Worm (Caenorhabditis elegans) whole organism, young adult: ENCODE results near the gene tbcb-1.

Experiments
- B0336.3 ChIP-seq: fragments of 200-800 bp; sonication (Bioruptor generic); IDR thresholded peaks from 2 replicates; pipeline ENCODE4 v1.3.6; 2022; ENCODE audit warnings: missing genetic modification characterization, missing compliant biosample characterization
- C06A6.2 ChIP-seq: fragments of 200-800 bp; sonication (Bioruptor generic); conservative IDR thresholded peaks from 2 replicates; pipeline ENCODE4 v1.3.6; 2022; ENCODE audit warnings: missing genetic modification characterization, missing compliant biosample characterization
- F37B4.10 ChIP-seq: fragments of 200-800 bp; sonication (Bioruptor generic); IDR thresholded peaks from 2 replicates; pipeline ENCODE4 v1.3.6; 2022; ENCODE audit warnings: missing genetic modification characterization, missing compliant biosample characterization
- F39B2.1 ChIP-seq: fragments of 200-800 bp; sonication (Bioruptor generic); IDR thresholded peaks from 2 replicates; pipeline ENCODE4 v1.3.6; 2022; ENCODE audit warnings: missing genetic modification reagents, missing genetic modification characterization, missing compliant biosample characterization
- F52B5.7 ChIP-seq: sonication (generic microtip); optimal IDR thresholded peaks from 2 replicates; lab custom pipeline; 2016; ENCODE audit warnings: mild to moderate bottlenecking, missing genetic modification characterization, missing compliant biosample characterization
- F57A8.1 ChIP-seq: fragments of 200-800 bp; sonication (Bioruptor generic); optimal IDR thresholded peaks from 2 replicates; lab custom pipeline; 2018; ENCODE audit warnings: mild to moderate bottlenecking, missing genetic modification characterization, moderate library complexity, missing compliant biosample characterization
- K12H6.12 ChIP-seq: fragments of 200-800 bp; sonication (Bioruptor generic); optimal IDR thresholded peaks from 2 replicates; lab custom pipeline; 2018; ENCODE audit warnings: mild to moderate bottlenecking, missing genetic modification characterization, missing compliant biosample characterization
- atf-7 ChIP-seq: sonication (generic microtip); optimal IDR thresholded peaks from 2 replicates; lab custom pipeline; 2017; ENCODE audit warnings: mild to moderate bottlenecking, missing genetic modification characterization, missing compliant biosample characterization
- attf-6 ChIP-seq: fragments of 200-800 bp; sonication (Bioruptor generic); IDR thresholded peaks from 2 replicates; pipeline ENCODE4 v1.3.6; 2022; ENCODE audit warnings: missing genetic modification reagents, missing genetic modification characterization, missing compliant biosample characterization
- bed-2 ChIP-seq: fragments of 200-800 bp; sonication (Bioruptor generic); IDR thresholded peaks from 2 replicates; pipeline ENCODE4 v1.3.6; 2022; ENCODE audit warnings: missing genetic modification reagents, missing genetic modification characterization, missing compliant biosample characterization
- dox-1 ChIP-seq: fragments of 200-800 bp; sonication (Bioruptor generic); IDR thresholded peaks from 2 replicates; pipeline ENCODE4 v1.3.6; 2022; ENCODE audit warnings: missing genetic modification reagents, missing genetic modification characterization, missing compliant biosample characterization
- dpff-1 ChIP-seq: sonication (generic microtip); optimal IDR thresholded peaks from 2 replicates; lab custom pipeline; 2017; ENCODE audit warnings: mild to moderate bottlenecking, missing genetic modification characterization, missing compliant biosample characterization
- egl-44 ChIP-seq: fragments of 200-800 bp; sonication (Bioruptor generic); IDR thresholded peaks from 2 replicates; pipeline ENCODE4 v1.3.6; 2022; ENCODE audit warnings: missing genetic modification reagents, missing genetic modification characterization, missing compliant biosample characterization
- ekl-4 ChIP-seq: fragments of 200-800 bp; sonication (Bioruptor generic); IDR thresholded peaks from 2 replicates; pipeline ENCODE4 v1.3.6; 2022; ENCODE audit warnings: missing genetic modification reagents, missing genetic modification characterization, missing compliant biosample characterization
- hlh-12 ChIP-seq: sonication (generic microtip); optimal IDR thresholded peaks from 2 replicates; lab custom pipeline; 2016; ENCODE audit warnings: missing genetic modification characterization, missing compliant biosample characterization
- hlh-26 ChIP-seq: fragments of 200-800 bp; sonication (Bioruptor generic); conservative IDR thresholded peaks from 2 replicates; pipeline ENCODE4 v1.3.6; 2022; ENCODE audit warnings: missing genetic modification reagents, missing genetic modification characterization, missing compliant biosample characterization
- hmg-1.2 ChIP-seq: fragments of 200-800 bp; sonication (Bioruptor generic); IDR thresholded peaks from 2 replicates; pipeline ENCODE4 v1.3.6; 2022; ENCODE audit warnings: missing genetic modification reagents, missing genetic modification characterization, missing compliant biosample characterization
- hsf-1 ChIP-seq: fragments of 200-800 bp; sonication (Bioruptor generic); IDR thresholded peaks from 2 replicates; pipeline ENCODE4 v1.3.6; 2022; ENCODE audit warnings: missing genetic modification reagents, missing genetic modification characterization, missing compliant biosample characterization
- lin-40 ChIP-seq: sonication (generic microtip); optimal IDR thresholded peaks from 2 replicates; lab custom pipeline; 2016; ENCODE audit warnings: missing genetic modification characterization, mild to moderate bottlenecking, missing compliant biosample characterization, missing genotype, missing genetic modification reagents
- lir-1 ChIP-seq: fragments of 200-800 bp; sonication (Bioruptor generic); conservative IDR thresholded peaks from 2 replicates; pipeline ENCODE4 v1.3.6; 2022; ENCODE audit warnings: missing genetic modification reagents, missing genetic modification characterization, missing compliant biosample characterization
- lsl-1 ChIP-seq: fragments of 200-800 bp; sonication (Bioruptor generic); optimal IDR thresholded peaks from 2 replicates; lab custom pipeline; 2018; ENCODE audit warnings: mild to moderate bottlenecking, missing genetic modification characterization, moderate library complexity, missing compliant biosample characterization
- madf-10 ChIP-seq: sonication (generic microtip); optimal IDR thresholded peaks from 2 replicates; lab custom pipeline; 2016; ENCODE audit warnings: mild to moderate bottlenecking, missing genetic modification characterization, missing compliant biosample characterization
- mcd-1 ChIP-seq: fragments of 200-800 bp; sonication (Bioruptor generic); IDR thresholded peaks from 2 replicates; pipeline ENCODE4 v1.3.6; 2022; ENCODE audit warnings: missing genetic modification reagents, missing genetic modification characterization, missing compliant biosample characterization
- nhr-27 ChIP-seq: fragments of 200-800 bp; sonication (Bioruptor generic); optimal IDR thresholded peaks from 2 replicates; lab custom pipeline; 2018; ENCODE audit warnings: mild to moderate bottlenecking, missing genetic modification characterization, moderate library complexity, missing compliant biosample characterization
- nhr-80 ChIP-seq: sonication (generic microtip); optimal IDR thresholded peaks from 2 replicates; lab custom pipeline; 2016; ENCODE audit warnings: missing genetic modification characterization, missing compliant biosample characterization
- nhr-90 ChIP-seq: sonication (generic microtip); optimal IDR thresholded peaks from 2 replicates; lab custom pipeline; 2016; ENCODE audit warnings: missing genotype, mild to moderate bottlenecking, missing genetic modification characterization, missing compliant biosample characterization
- rec-8 ChIP-seq, 2 experiments: sonication (generic microtip); optimal IDR thresholded peaks; 2 replicates each; lab custom pipeline; 2016; ENCODE audit warnings: mild to moderate bottlenecking in 2 of 2, missing genetic modification characterization in 2 of 2, missing genetic modification reagents in 2 of 2, missing genotype in 2 of 2, missing biosample characterization in 1 of 2, missing compliant biosample characterization in 1 of 2, moderate library complexity in 1 of 2
- rpc-1 ChIP-seq, 2 experiments: fragments of 150-350 bp in 1 of 2; sonication (generic microtip) in 1 of 2; optimal IDR thresholded peaks; 2 replicates each; lab custom pipeline; 2014 to 2018; ENCODE audit warnings: missing biosample characterization in 1 of 2, missing genetic modification characterization in 1 of 2, missing genetic modification reagents in 1 of 2, missing genotype in 1 of 2
- unc-130 ChIP-seq: sonication (generic microtip); optimal IDR thresholded peaks from 2 replicates; lab custom pipeline; 2016; ENCODE audit warnings: missing genetic modification reagents, missing genetic modification characterization, missing compliant biosample characterization
- ztf-18 ChIP-seq: sonication (generic microtip); optimal IDR thresholded peaks from 2 replicates; lab custom pipeline; 2016; ENCODE audit warnings: missing genotype, mild to moderate bottlenecking, missing genetic modification characterization, missing compliant biosample characterization
- ztf-22 ChIP-seq: fragments of 200-800 bp; sonication (Bioruptor generic); optimal IDR thresholded peaks from 2 replicates; lab custom pipeline; 2018; ENCODE audit warnings: mild to moderate bottlenecking, missing genetic modification characterization, moderate library complexity, missing compliant biosample characterization
- ztf-28 ChIP-seq: fragments of 200-800 bp; sonication (Bioruptor generic); IDR thresholded peaks from 2 replicates; pipeline ENCODE4 v1.3.6; 2022; ENCODE audit warnings: missing genetic modification reagents, missing genetic modification characterization, missing compliant biosample characterization

Gene tbcb-1

DNA sequence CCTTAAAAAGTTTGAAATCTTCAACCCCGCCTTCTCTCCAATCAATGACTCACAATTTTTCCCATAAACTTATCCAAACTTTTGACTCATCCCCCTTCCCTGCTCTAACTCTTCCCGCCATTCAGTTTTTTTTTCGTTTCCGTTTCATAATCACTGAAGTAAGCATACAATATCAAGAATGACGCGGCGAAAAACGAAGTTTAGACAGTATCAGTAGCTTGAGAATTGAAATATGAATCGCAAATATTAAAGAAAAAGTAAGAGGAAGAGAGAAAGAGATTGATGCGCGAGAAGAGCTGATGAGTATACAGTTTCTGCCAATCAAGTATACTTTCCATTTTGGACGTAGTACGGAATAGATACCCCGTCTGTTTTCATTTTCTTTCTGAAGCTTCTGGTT, 14.5 kb upstream of the tbcb-1 start:
- TF ChIP-seq nhr-80 (tag; lab: Kevin White, UChicago), result peak; percentile 75
- TF ChIP-seq F39B2.1, result no peak

DNA sequence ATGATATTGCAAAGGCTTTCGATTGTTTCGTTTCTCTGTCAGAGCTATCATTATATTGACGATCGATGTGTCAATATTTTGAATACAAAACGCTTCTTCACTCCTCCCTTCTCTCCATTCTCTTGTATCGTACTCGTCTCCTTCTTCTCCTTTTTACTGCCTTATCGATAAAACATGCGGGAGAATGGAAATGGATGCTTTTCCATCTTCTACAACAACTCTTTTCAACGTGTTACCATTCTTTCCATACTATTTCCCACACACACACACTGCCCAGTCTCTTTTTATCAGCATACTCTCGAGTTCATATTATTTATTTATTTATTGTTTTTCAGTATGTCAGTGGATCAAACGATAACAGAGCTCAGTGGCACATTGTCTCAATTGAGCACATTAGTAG, 13.3 kb upstream of the tbcb-1 start, which contains the start of gene C50B8.6:
Gene C50B8.6 (plus strand): TSS at position 336 of the 400 bp plus-strand sequence.
- TF ChIP-seq ztf-18 (tag; lab: Kevin White, UChicago) (no peak), nhr-80 (tag; lab: Kevin White, UChicago) (peak; percentile 82), C06A6.2 (GFP tag; lab: Robert Waterston, UW) (no peak)

DNA sequence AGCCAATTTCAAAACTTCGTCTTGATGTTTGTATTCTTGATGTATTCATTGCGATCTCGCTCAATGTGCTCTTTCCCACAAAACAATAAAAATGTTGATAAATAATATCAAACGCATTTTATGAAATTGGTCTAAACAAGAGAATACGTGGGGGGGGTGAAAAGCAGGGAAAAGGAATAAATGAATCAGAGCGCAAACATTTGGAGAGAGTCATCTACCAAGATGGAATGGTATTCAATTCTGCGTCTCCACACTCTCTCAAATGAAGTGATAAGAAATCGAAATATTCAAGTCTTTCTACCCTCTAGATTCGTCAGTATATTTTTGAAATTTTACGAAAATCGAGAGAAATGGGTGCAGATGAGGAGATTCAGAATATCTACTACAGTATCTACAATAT, 11.2 kb upstream of the tbcb-1 start, which contains the start of gene C50B8.5:
Gene C50B8.5 (plus strand): TSS at position 273 of the 400 bp plus-strand sequence.
- TF ChIP-seq lin-40 (tag; lab: Kevin White, UChicago), result no peak
- no peak for TF ChIP-seq ztf-22 (GFP tag; lab: Kevin White, UChicago)
- no peak for TF ChIP-seq hlh-12
- no peak for TF ChIP-seq nhr-27 (tag; lab: Kevin White, UChicago)
- TF ChIP-seq nhr-80 (tag; lab: Kevin White, UChicago), result peak; percentile 46
- TF ChIP-seq, all 124 proteins: peak for 1

DNA sequence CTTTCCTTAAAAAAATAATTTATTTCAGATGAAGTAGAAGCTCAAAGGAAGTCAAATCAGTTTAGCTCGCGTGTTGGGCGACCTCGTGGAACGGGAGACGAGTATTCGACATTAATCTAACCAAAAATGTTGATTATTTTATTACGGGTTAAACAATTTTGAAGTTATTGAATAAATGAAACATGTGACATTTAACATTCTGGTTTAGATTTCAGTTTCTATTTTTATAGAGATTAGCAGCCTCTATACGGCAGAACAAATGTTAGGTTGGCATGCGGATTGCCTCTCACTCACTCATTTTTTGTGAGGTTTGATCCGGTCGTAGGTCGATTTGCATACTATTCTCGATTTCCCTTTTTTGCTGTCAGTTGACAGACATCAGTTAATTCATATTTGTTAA, 7.4 kb upstream of the tbcb-1 start, which contains the start of gene F53F4.1:
Gene F53F4.1 (plus strand): TSS at position 301 of the 400 bp plus-strand sequence.
- TF ChIP-seq rpc-1 (optimal IDR thresholded peaks at IDR 0.05; lab: Kevin White, UChicago), result no peak
- no peak for TF ChIP-seq rpc-1 (tag; optimal IDR thresholded peaks at IDR 0.05; lab: Kevin White, UChicago)
- no peak for TF ChIP-seq madf-10
- TF ChIP-seq F57A8.1 (GFP tag; lab: Kevin White, UChicago), result no peak
- TF ChIP-seq K12H6.12, result no peak
- TF ChIP-seq mcd-1 (GFP tag; lab: Robert Waterston, UW), result no peak
- no peak for TF ChIP-seq attf-6 (GFP tag; lab: Robert Waterston, UW)
- TF ChIP-seq hlh-26 (GFP tag; lab: Robert Waterston, UW), result no peak
- no peak for TF ChIP-seq ztf-28 (GFP tag; lab: Robert Waterston, UW)
- TF ChIP-seq B0336.3 (GFP tag; lab: Robert Waterston, UW), result no peak
- TF ChIP-seq, all 124 proteins: peak for 0

DNA sequence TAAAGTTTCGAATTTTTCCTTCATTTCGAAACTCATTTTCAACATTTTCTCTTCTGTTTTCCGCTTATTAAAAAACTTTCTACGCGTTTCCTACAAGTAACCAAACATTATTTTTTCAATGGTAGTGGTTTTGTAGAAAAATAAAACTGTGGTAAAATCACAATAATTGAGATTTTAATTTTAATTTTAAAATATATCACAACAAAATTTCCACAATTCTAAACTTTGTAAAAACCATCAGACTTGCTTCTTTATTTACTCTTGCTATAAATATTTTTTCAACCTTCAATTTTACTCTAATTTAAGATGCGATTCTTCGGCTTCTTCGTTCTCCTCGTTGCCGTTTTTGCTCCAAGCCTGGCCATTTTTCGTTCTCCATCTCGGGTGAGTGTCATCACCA, 4.0 kb upstream of the tbcb-1 start, which contains the start of gene F53F4.17:
Gene F53F4.17 (plus strand): TSS at position 301 of the 400 bp plus-strand sequence.
- TF ChIP-seq F37B4.10 (GFP tag; lab: Robert Waterston, UW), result no peak
- TF ChIP-seq hmg-1.2 (GFP tag; lab: Robert Waterston, UW), result no peak
- no peak for TF ChIP-seq egl-44 (GFP tag; lab: Robert Waterston, UW)
- no peak for TF ChIP-seq hsf-1
- TF ChIP-seq atf-7 (tag; lab: Kevin White, UChicago), result no peak
- TF ChIP-seq rec-8 (tag; optimal IDR thresholded peaks at IDR 0.05; lab: Kevin White, UChicago), result no peak
- no peak for TF ChIP-seq ekl-4 (GFP tag; lab: Robert Waterston, UW)
- TF ChIP-seq unc-130 (GFP tag; lab: Kevin White, UChicago), result no peak
- no peak for TF ChIP-seq dpff-1 (tag; lab: Kevin White, UChicago)
- TF ChIP-seq lsl-1 (GFP tag; lab: Kevin White, UChicago), result no peak
- no peak for TF ChIP-seq F52B5.7 (tag; lab: Kevin White, UChicago)
- TF ChIP-seq lir-1, result no peak
- TF ChIP-seq bed-2 (GFP tag; lab: Robert Waterston, UW), result no peak
- no peak for TF ChIP-seq nhr-90 (tag; lab: Kevin White, UChicago)
- no peak for TF ChIP-seq dox-1 (GFP tag; lab: Robert Waterston, UW)
